Fruit fly (Drosophila melanogaster) whole organism, embryonic: ENCODE measurements around the gene CG43755.

Experiments
- ATbp ChIP-seq: fragments of 200-800 bp; sonication (Bioruptor generic); optimal IDR thresholded peaks from 2 replicates; lab custom pipeline; 2017; ENCODE audit warnings: missing biosample characterization, mild to moderate bottlenecking, missing genetic modification characterization, missing genetic modification reagents
- Atf6 ChIP-seq: fragments of 200-800 bp; sonication (Bioruptor generic); IDR thresholded peaks from 2 replicates; pipeline ENCODE4 v1.3.6; 2022; ENCODE audit warnings: missing biosample characterization, missing genetic modification characterization
- BtbVII ChIP-seq: fragments of 200-800 bp; sonication (Bioruptor generic); optimal IDR thresholded peaks from 3 replicates; lab custom pipeline; 2017; ENCODE audit warnings: missing biosample characterization, mild to moderate bottlenecking, missing genetic modification characterization
- CG10321 ChIP-seq: fragments of 200-800 bp; sonication (Bioruptor generic); IDR thresholded peaks from 2 replicates; pipeline ENCODE4 v1.3.6; 2022; ENCODE audit warnings: missing biosample characterization, missing genetic modification characterization
- CG11398 ChIP-seq: fragments of 200-800 bp; sonication (Bioruptor generic); optimal IDR thresholded peaks from 2 replicates; lab custom pipeline; 2016; ENCODE audit warnings: missing biosample characterization, missing genetic modification characterization
- CG12219 ChIP-seq: fragments of 200-800 bp; sonication (Bioruptor generic); optimal IDR thresholded peaks from 3 replicates; lab custom pipeline; 2018; ENCODE audit warnings: missing biosample characterization, mild to moderate bottlenecking, missing genetic modification characterization
- CG13296 ChIP-seq: fragments of 200-800 bp; sonication (Bioruptor generic); optimal IDR thresholded peaks from 3 replicates; lab custom pipeline; 2018; ENCODE audit warnings: missing biosample characterization, mild to moderate bottlenecking, missing genetic modification characterization
- CG13894 ChIP-seq: fragments of 200-800 bp; sonication (Bioruptor generic); optimal IDR thresholded peaks from 3 replicates; lab custom pipeline; 2018; ENCODE audit warnings: missing biosample characterization, mild to moderate bottlenecking, missing genetic modification characterization, moderate library complexity
- CG17361 ChIP-seq: fragments of 200-800 bp; sonication (Bioruptor generic); IDR thresholded peaks from 3 replicates; pipeline ENCODE4 v1.3.6; 2022; ENCODE audit warnings: missing biosample characterization, missing genetic modification characterization
- CG17568 ChIP-seq: fragments of 200-800 bp; sonication (Bioruptor generic); optimal IDR thresholded peaks from 2 replicates; lab custom pipeline; 2018; ENCODE audit warnings: missing biosample characterization, mild to moderate bottlenecking, missing genetic modification characterization, moderate library complexity
- CG18262 ChIP-seq: fragments of 200-800 bp; optimal IDR thresholded peaks from 3 replicates; lab custom pipeline; 2019; ENCODE audit warnings: missing biosample characterization, mild to moderate bottlenecking, missing genetic modification characterization, moderate library complexity
- CG2202 ChIP-seq: fragments of 200-800 bp; sonication (Bioruptor generic); optimal IDR thresholded peaks from 2 replicates; lab custom pipeline; 2018; ENCODE audit warnings: missing biosample characterization, mild to moderate bottlenecking, missing genetic modification characterization
- CG30020 ChIP-seq: fragments of 200-800 bp; optimal IDR thresholded peaks from 2 replicates; lab custom pipeline; 2019; ENCODE audit warnings: missing biosample characterization, mild to moderate bottlenecking, missing genetic modification characterization, moderate library complexity
- CG31388 ChIP-seq: fragments of 200-800 bp; sonication (Bioruptor generic); optimal IDR thresholded peaks from 2 replicates; lab custom pipeline; 2016; ENCODE audit warnings: missing biosample characterization, missing genetic modification characterization
- CG32532 ChIP-seq: fragments of 200-800 bp; sonication (Bioruptor generic); IDR thresholded peaks from 2 replicates; pipeline ENCODE4 v1.3.6; 2022; ENCODE audit warnings: missing biosample characterization, missing genetic modification characterization
- CG3407 ChIP-seq: fragments of 200-800 bp; sonication (Bioruptor generic); optimal IDR thresholded peaks from 2 replicates; lab custom pipeline; 2018; ENCODE audit warnings: missing biosample characterization, mild to moderate bottlenecking, missing genetic modification characterization
- CG4360 ChIP-seq: fragments of 200-800 bp; sonication (Bioruptor generic); IDR thresholded peaks from 2 replicates; pipeline ENCODE4 v1.3.6; 2022; ENCODE audit warnings: missing biosample characterization, missing genetic modification characterization
- CG6765 ChIP-seq: fragments of 200-800 bp; sonication (Bioruptor generic); optimal IDR thresholded peaks from 3 replicates; lab custom pipeline; 2017; ENCODE audit warnings: missing biosample characterization, mild to moderate bottlenecking, missing genetic modification characterization
- CG7372 ChIP-seq: fragments of 200-800 bp; sonication (Bioruptor generic); IDR thresholded peaks from 2 replicates; pipeline ENCODE4 v1.3.6; 2022; ENCODE audit warnings: missing biosample characterization, missing genetic modification characterization
- CG7928 ChIP-seq: fragments of 200-800 bp; sonication (Bioruptor generic); optimal IDR thresholded peaks from 2 replicates; lab custom pipeline; 2017; ENCODE audit warnings: missing biosample characterization, mild to moderate bottlenecking, missing genetic modification characterization
- CG8089 ChIP-seq: fragments of 200-800 bp; sonication (Bioruptor generic); optimal IDR thresholded peaks from 3 replicates; lab custom pipeline; 2016; ENCODE audit warnings: missing biosample characterization, missing genetic modification characterization
- CrebB ChIP-seq: fragments of 200-800 bp; sonication (Bioruptor generic); optimal IDR thresholded peaks from 3 replicates; lab custom pipeline; 2018; ENCODE audit warnings: missing biosample characterization, mild to moderate bottlenecking, missing genetic modification characterization
- Drgx ChIP-seq: fragments of 200-800 bp; sonication (Bioruptor generic); IDR thresholded peaks from 2 replicates; pipeline ENCODE4 v1.3.6; 2022; ENCODE audit warnings: missing biosample characterization, missing genetic modification characterization
- E2f1 ChIP-seq: fragments of 200-800 bp; sonication (Bioruptor generic); IDR thresholded peaks from 2 replicates; pipeline ENCODE4 v1.3.6; 2022; ENCODE audit warnings: missing biosample characterization, missing genetic modification characterization
- GATAe ChIP-seq: fragments of 200-800 bp; sonication (Bioruptor generic); conservative IDR thresholded peaks from 2 replicates; pipeline ENCODE4 v1.3.6; 2022; ENCODE audit warnings: missing biosample characterization, missing genetic modification characterization
- Nf-YC ChIP-seq: fragments of 200-800 bp; optimal IDR thresholded peaks from 3 replicates; lab custom pipeline; 2019; ENCODE audit warnings: missing biosample characterization, mild to moderate bottlenecking, missing genetic modification characterization, moderate library complexity
- PHDP ChIP-seq: fragments of 200-800 bp; sonication (Bioruptor generic); optimal IDR thresholded peaks from 3 replicates; lab custom pipeline; 2018; ENCODE audit warnings: missing biosample characterization, mild to moderate bottlenecking, missing genetic modification characterization, moderate library complexity
- Pdp1 ChIP-seq, 2 experiments: fragments of 200-800 bp; sonication (Bioruptor generic); optimal IDR thresholded peaks; 3 replicates each; lab custom pipeline; 2016; ENCODE audit warnings: missing biosample characterization in 2 of 2, missing genetic modification characterization in 2 of 2, mild to moderate bottlenecking in 1 of 2, moderate library complexity in 1 of 2
- Six4 ChIP-seq: fragments of 200-800 bp; sonication (Bioruptor generic); optimal IDR thresholded peaks from 2 replicates; lab custom pipeline; 2016; ENCODE audit warnings: missing biosample characterization, missing genetic modification characterization
- amos ChIP-seq: fragments of 200-800 bp; sonication (Bioruptor generic); IDR thresholded peaks from 2 replicates; pipeline ENCODE4 v1.3.6; 2022; ENCODE audit warnings: missing biosample characterization, missing genetic modification characterization; ENCODE audit not compliant: partially characterized antibody
- ap ChIP-seq: fragments of 200-800 bp; sonication (Bioruptor generic); IDR thresholded peaks from 2 replicates; pipeline ENCODE4 v1.3.6; 2022; ENCODE audit warnings: missing biosample characterization, missing genetic modification characterization
- ase ChIP-seq: fragments of 200-800 bp; sonication (Bioruptor generic); IDR thresholded peaks from 3 replicates; pipeline ENCODE4 v1.3.6; 2022; ENCODE audit warnings: missing biosample characterization, missing genetic modification characterization
- exex ChIP-seq: fragments of 200-800 bp; sonication (Bioruptor generic); optimal IDR thresholded peaks from 4 replicates; lab custom pipeline; 2018; ENCODE audit warnings: missing biosample characterization, mild to moderate bottlenecking, missing genetic modification characterization, moderate library complexity
- ind ChIP-seq: fragments of 200-800 bp; sonication (Bioruptor generic); optimal IDR thresholded peaks from 3 replicates; lab custom pipeline; 2016; ENCODE audit warnings: missing biosample characterization, missing genetic modification characterization
- knrl ChIP-seq: fragments of 200-800 bp; sonication (Bioruptor generic); IDR thresholded peaks from 3 replicates; pipeline ENCODE4 v1.3.6; 2022; ENCODE audit warnings: missing biosample characterization, missing genetic modification characterization; ENCODE audit not compliant: partially characterized antibody
- pfk ChIP-seq: fragments of 200-800 bp; sonication (Bioruptor generic); optimal IDR thresholded peaks from 2 replicates; lab custom pipeline; 2018; ENCODE audit warnings: missing biosample characterization, mild to moderate bottlenecking, missing genetic modification characterization, moderate library complexity
- prd ChIP-seq, 3 experiments: fragments of >200 bp in 2 of 3; fragments of 200-800 bp in 1 of 3; sonication (Bioruptor generic) in 1 of 3; optimal IDR thresholded peaks in 2 of 3; IDR thresholded peaks in 1 of 3; 2 replicates in 2 of 3; 3 replicates in 1 of 3; pipeline versions ENCODE4 v1.3.6 to Lab custom; 2017 to 2022; ENCODE audit warnings: missing biosample characterization in 1 of 3, missing genetic modification characterization in 1 of 3
- ro ChIP-seq: fragments of 200-800 bp; sonication (Bioruptor generic); IDR thresholded peaks from 2 replicates; pipeline ENCODE4 v1.3.6; 2022; ENCODE audit warnings: missing biosample characterization, missing genetic modification characterization
- run ChIP-seq: fragments of 200-800 bp; sonication (Bioruptor generic); optimal IDR thresholded peaks from 3 replicates; lab custom pipeline; 2018; ENCODE audit warnings: missing biosample characterization, mild to moderate bottlenecking, missing genetic modification characterization
- tgo ChIP-seq: fragments of 200-800 bp; sonication (Bioruptor generic); IDR thresholded peaks from 3 replicates; pipeline ENCODE4 v1.3.6; 2022; ENCODE audit warnings: missing biosample characterization, missing genetic modification characterization
- tna ChIP-seq: fragments of 200-800 bp; sonication (Bioruptor generic); IDR thresholded peaks from 2 replicates; pipeline ENCODE4 v1.3.6; 2022; ENCODE audit warnings: missing biosample characterization, missing genetic modification characterization; ENCODE audit not compliant: partially characterized antibody
- trem ChIP-seq: fragments of 200-800 bp; optimal IDR thresholded peaks from 3 replicates; lab custom pipeline; 2019; ENCODE audit warnings: missing biosample characterization, mild to moderate bottlenecking, missing genetic modification characterization, moderate library complexity
- zf30C ChIP-seq: fragments of 200-800 bp; sonication (Bioruptor generic); optimal IDR thresholded peaks from 3 replicates; lab custom pipeline; 2018; ENCODE audit warnings: missing biosample characterization, mild to moderate bottlenecking, missing genetic modification characterization

The CG43755 gene

DNA sequence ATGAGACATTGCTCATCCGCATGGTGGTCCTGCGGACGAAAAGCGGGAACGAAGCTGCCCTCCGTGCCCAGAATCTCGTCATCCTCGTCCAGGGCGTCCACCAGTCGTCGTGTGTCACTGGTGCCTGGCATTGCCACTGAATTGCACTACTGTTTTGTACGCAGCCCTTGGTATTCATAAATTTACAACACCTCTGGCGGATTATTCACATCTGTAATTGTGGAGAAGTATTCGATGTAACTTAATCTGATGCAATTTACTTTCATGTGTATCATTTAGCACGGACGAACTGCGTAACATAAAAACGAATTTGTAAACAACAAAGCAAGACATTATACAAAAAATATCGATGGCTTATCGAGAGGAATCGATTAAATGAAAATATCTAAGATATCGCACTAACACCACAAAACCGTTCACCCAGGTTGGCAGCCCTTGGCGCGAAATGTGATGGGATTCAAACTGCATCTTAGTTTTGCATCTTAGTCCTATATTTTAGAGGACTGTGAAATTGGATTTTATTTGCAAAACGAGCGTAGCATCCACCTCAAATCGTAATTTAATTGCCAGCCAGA lies 28.1 kb upstream of the CG43755 start, which contains the start of gene Ent1 (continued):
- TF ChIP-seq CG3407 (GFP tag; lab: Kevin White, UChicago), result no peak
- no peak for TF ChIP-seq ro
- TF ChIP-seq tgo (GFP tag; lab: Robert Waterston, UW), result no peak
- TF ChIP-seq CG32532, result no peak
- no peak for TF ChIP-seq GATAe
- TF ChIP-seq CG13296, result no peak
- TF ChIP-seq Nf-YC (tag; lab: Kevin White, UChicago), result no peak
- TF ChIP-seq CG6765 (GFP tag; lab: Kevin White, UChicago), result no peak
- peak in 1 of 2 experiments; percentile 96 for TF ChIP-seq Pdp1 (GFP tag; optimal IDR thresholded peaks at IDR 0.05; lab: Kevin White, UChicago)
- TF ChIP-seq CG31388 (GFP tag; lab: Kevin White, UChicago), result no peak
- TF ChIP-seq CG4360, result no peak
- no peak for TF ChIP-seq PHDP (tag; lab: Kevin White, UChicago)
- TF ChIP-seq CG17361 (GFP tag; lab: Robert Waterston, UW), result no peak
- TF ChIP-seq BtbVII (GFP tag; lab: Kevin White, UChicago), result no peak
- TF ChIP-seq Six4 (GFP tag; lab: Kevin White, UChicago), result no peak
- no peak for TF ChIP-seq CG7372 (GFP tag; lab: Robert Waterston, UW)
- TF ChIP-seq CrebB (tag; lab: Kevin White, UChicago), result peak; percentile 6
- no peak for TF ChIP-seq CG10321 (GFP tag; lab: Robert Waterston, UW)
- TF ChIP-seq tna (GFP tag; lab: Robert Waterston, UW), result no peak
- TF ChIP-seq prd (optimal IDR thresholded peaks at IDR 0.05; lab: Kevin White, UChicago), result no peak
- TF ChIP-seq prd (GFP tag; IDR thresholded peaks at IDR 0.05; lab: Robert Waterston, UW), result no peak
- TF ChIP-seq Atf6 (GFP tag; lab: Robert Waterston, UW), result no peak
- no peak for TF ChIP-seq CG18262
- no peak for TF ChIP-seq run (tag; lab: Kevin White, UChicago)
- TF ChIP-seq CG8089 (GFP tag; lab: Kevin White, UChicago), result no peak
- TF ChIP-seq trem (tag; lab: Kevin White, UChicago), result peak; percentile 100
- no peak for TF ChIP-seq CG17568 (GFP tag; lab: Kevin White, UChicago)
- TF ChIP-seq CG7928 (GFP tag; lab: Kevin White, UChicago), result no peak
- no peak for TF ChIP-seq pfk
- no peak for TF ChIP-seq Drgx
- no peak for TF ChIP-seq CG11398
- no peak for TF ChIP-seq ATbp (GFP tag; lab: Kevin White, UChicago)
- no peak for TF ChIP-seq ap (GFP tag; lab: Robert Waterston, UW)
- TF ChIP-seq exex (tag; lab: Kevin White, UChicago), result no peak
- TF ChIP-seq E2f1 (GFP tag; lab: Robert Waterston, UW), result no peak
- TF ChIP-seq amos, result no peak
- no peak for TF ChIP-seq ind (GFP tag; lab: Kevin White, UChicago)
- TF ChIP-seq CG12219 (GFP tag; lab: Kevin White, UChicago), result no peak
- no peak for TF ChIP-seq ase (GFP tag; lab: Robert Waterston, UW)
- peak; percentile 8 for TF ChIP-seq CG13894 (tag; lab: Kevin White, UChicago)
- TF ChIP-seq CG2202, result no peak
- TF ChIP-seq knrl, result no peak
- TF ChIP-seq zf30C (GFP tag; lab: Kevin White, UChicago), result no peak
- TF ChIP-seq CG30020 (tag; lab: Kevin White, UChicago), result no peak
